Worm (Caenorhabditis elegans): Measurements from ENCODE around the gene slc-36.1.

slc-36.1 gene

ce11 chrIII:13275784-13276183, 31.5 kb upstream of the slc-36.1 start (continued):
- TF ChIP-seq fkh-10 (GFP tag; optimal IDR thresholded peaks at IDR 0.05): peak; percentile 88
- no peak for TF ChIP-seq F16B12.6 (tag; optimal IDR thresholded peaks at IDR 0.05)
- peak; percentile 95 for TF ChIP-seq lin-14 (GFP tag; optimal IDR thresholded peaks at IDR 0.05)
- TF ChIP-seq nhr-47 (tag; optimal IDR thresholded peaks at IDR 0.05): peak; percentile 85
- peak; percentile 89 for TF ChIP-seq nhr-71 (tag; optimal IDR thresholded peaks at IDR 0.05)
- TF ChIP-seq efl-1 (optimal IDR thresholded peaks at IDR 0.05): peak; percentile 67 to 80
- peak; percentile 17 to 82 for TF ChIP-seq efl-1 (GFP tag; optimal IDR thresholded peaks at IDR 0.05 in 1 of 2)
- no peak for TF ChIP-seq mef-2 (tag; optimal IDR thresholded peaks at IDR 0.05)
- peak; percentile 63 for TF ChIP-seq ztf-4 (tag; optimal IDR thresholded peaks at IDR 0.05)
- TF ChIP-seq mdl-1 (tag; optimal IDR thresholded peaks at IDR 0.05): peak in 1 of 2 experiments; percentile 47
- TF ChIP-seq rnt-1 (tag; optimal IDR thresholded peaks at IDR 0.05): peak; percentile 37
- peak; percentile 97 for TF ChIP-seq fkh-8 (tag; optimal IDR thresholded peaks at IDR 0.05)
- TF ChIP-seq lir-3 (tag; optimal IDR thresholded peaks at IDR 0.05; ENCODE audit: poor library complexity): peak; percentile 24
- peak; percentile 5 for TF ChIP-seq mep-1 (tag; optimal IDR thresholded peaks at IDR 0.05)
- no peak for TF ChIP-seq ama-1 (optimal IDR thresholded peaks at IDR 0.05)
- peak; percentile 30 for TF ChIP-seq ceh-8 (GFP tag; optimal IDR thresholded peaks at IDR 0.05)
- peak; percentile 16 for TF ChIP-seq nhr-76 (tag; optimal IDR thresholded peaks at IDR 0.05)
- peak; percentile 84 for TF ChIP-seq swsn-7 (tag; optimal IDR thresholded peaks at IDR 0.05)
- no peak for TF ChIP-seq vab-15 (tag; optimal IDR thresholded peaks at IDR 0.05)
- TF ChIP-seq egl-13 (tag; optimal IDR thresholded peaks at IDR 0.05): peak; percentile 82
- no peak for TF ChIP-seq ceh-88 (GFP tag; IDR thresholded peaks at IDR 0.05)
- TF ChIP-seq nhr-90 (tag; optimal IDR thresholded peaks at IDR 0.05; ENCODE audit: poor library complexity): no peak

- TF ChIP-seq ama-1 (optimal IDR thresholded peaks at IDR 0.05) (no peak), hlh-17 (GFP tag; optimal IDR thresholded peaks at IDR 0.05; ENCODE audit: borderline replicate concordance) (no peak)
Observed at ce11 chrIII:13276958-13277357, 30.3 kb upstream of the slc-36.1 start, which contains the start of gene unc-64. Gene unc-64 (plus strand): TSS chrIII:13277258.

ce11 chrIII:13277881-13278500, 29.3 kb upstream of the slc-36.1 start:
- TF ChIP-seq unc-86 (tag; optimal IDR thresholded peaks at IDR 0.05) (peak; percentile 36), ceh-8 (GFP tag; optimal IDR thresholded peaks at IDR 0.05) (no peak), pag-3 (tag; optimal IDR thresholded peaks at IDR 0.05; ENCODE audit: borderline replicate concordance, insufficient read depth) (no peak), ceh-82 (tag; optimal IDR thresholded peaks at IDR 0.05) (peak in 1 of 3 experiments; percentile 24), egl-13 (tag; optimal IDR thresholded peaks at IDR 0.05) (no peak), lin-14 (GFP tag; optimal IDR thresholded peaks at IDR 0.05) (peak; percentile 62), mdl-1 (tag; optimal IDR thresholded peaks at IDR 0.05) (no peak), nhr-71 (tag; optimal IDR thresholded peaks at IDR 0.05) (peak; percentile 3), fkh-10 (GFP tag; optimal IDR thresholded peaks at IDR 0.05) (peak; percentile 38), zip-4 (GFP tag; optimal IDR thresholded peaks at IDR 0.05) (peak; percentile 59), aly-2 (tag; optimal IDR thresholded peaks at IDR 0.05) (no peak), lsy-2 (tag; optimal IDR thresholded peaks at IDR 0.05) (peak in 1 of 2 experiments; percentile 29), nhr-90 (tag; optimal IDR thresholded peaks at IDR 0.05; ENCODE audit: poor library complexity) (no peak), lin-39 (tag; optimal IDR thresholded peaks at IDR 0.05) (no peak)

ce11 chrIII:13285421-13285820, 21.9 kb upstream of the slc-36.1 start, which contains the start of gene F56A8.8:
Gene F56A8.8 (plus strand): TSS chrIII:13285721.
- TF ChIP-seq grh-1 (GFP tag; IDR thresholded peaks at IDR 0.05) (0 out of 2 replicates have a peak, but pooled peaks have one; percentile 17), fkh-4 (tag; optimal IDR thresholded peaks at IDR 0.05; ENCODE audit: borderline replicate concordance) (no peak), efl-1 (optimal IDR thresholded peaks at IDR 0.05) (no peak), efl-1 (GFP tag; optimal IDR thresholded peaks at IDR 0.05 in 1 of 2) (peak in 1 of 2 experiments; percentile 16), C04F5.9 (tag; optimal IDR thresholded peaks at IDR 0.05) (no peak)

All from whole organism, L1 larva.